Fruit fly (Drosophila melanogaster): Measurements from ENCODE around the gene mRpL22.

mRpL22 gene

DNA sequence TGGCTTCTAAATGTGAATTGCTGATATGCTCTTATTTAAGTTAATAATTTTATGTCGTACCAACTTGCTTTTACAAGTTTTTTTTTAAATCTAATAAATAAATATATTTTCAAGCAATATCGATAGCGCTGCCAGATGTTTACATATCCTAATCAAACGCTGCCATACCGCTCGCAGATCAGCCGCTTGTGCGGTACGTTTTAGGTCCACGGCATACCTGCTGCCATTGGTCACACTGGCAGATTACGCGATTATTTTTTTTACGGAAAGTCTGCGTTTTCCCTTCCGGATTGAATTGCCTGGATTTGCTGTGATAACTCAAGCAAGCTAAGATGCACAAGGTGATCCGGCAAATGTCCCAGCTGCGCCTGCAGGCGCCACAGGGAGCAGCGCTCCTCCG is at the start of gene mRpL22 (continued):
- TF ChIP-seq CG5953 (GFP tag; IDR thresholded peaks at IDR 0.05) (no peak), jigr1 (GFP tag; IDR thresholded peaks at IDR 0.05) (no peak), CG9817 (tag; optimal IDR thresholded peaks at IDR 0.05) (no peak), NfI (GFP tag; optimal IDR thresholded peaks at IDR 0.05) (no peak), twi (tag; optimal IDR thresholded peaks at IDR 0.05) (no peak), CG34422 (GFP tag; IDR thresholded peaks at IDR 0.05) (peak; percentile 20; the same call in 1 of the 3 replicates), Gsc (GFP tag; IDR thresholded peaks at IDR 0.05) (no peak), Nf-YA (GFP tag; IDR thresholded peaks at IDR 0.05) (no peak), YL-1 (GFP tag; optimal IDR thresholded peaks at IDR 0.05) (peak; percentile 21), CG17186 (GFP tag; optimal IDR thresholded peaks at IDR 0.05) (no peak), slp2 (GFP tag; optimal IDR thresholded peaks at IDR 0.05) (no peak)

DNA sequence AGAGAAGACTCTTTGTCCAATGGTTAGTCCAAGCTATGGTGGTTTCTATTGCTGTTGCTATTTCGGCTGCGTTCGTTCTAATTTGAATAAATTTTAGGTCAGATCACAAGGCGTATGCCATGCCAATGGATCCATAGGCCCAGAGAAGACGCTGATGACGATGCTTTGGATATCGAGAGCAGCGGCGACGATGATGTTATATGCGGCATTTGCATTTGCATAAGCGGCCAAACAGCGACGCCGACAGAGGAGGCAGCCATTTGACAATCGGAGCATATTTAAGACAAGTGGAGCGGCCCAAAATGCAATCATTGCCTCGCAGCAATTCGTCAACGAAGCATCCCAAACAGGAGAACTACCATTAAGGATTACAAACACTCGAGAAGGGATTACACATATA is 49.1 kb upstream of the mRpL22 start, which contains the start of gene TwdlY:
Gene TwdlY (plus strand): TSS at position 301 of the 400 bp plus-strand sequence.
- TF ChIP-seq CG17802 (tag; optimal IDR thresholded peaks at IDR 0.05) (no peak), chinmo (GFP tag; IDR thresholded peaks at IDR 0.05; ENCODE audit: partially characterized antibody) (peak; percentile 53; the same call in 1 of the 4 replicates), vvl (GFP tag; IDR thresholded peaks at IDR 0.05) (peak; percentile 53; the same call in 1 of the 2 replicates), CG16863 (GFP tag; optimal IDR thresholded peaks at IDR 0.05) (no peak), CG12769 (tag; optimal IDR thresholded peaks at IDR 0.05) (peak; percentile 6)

DNA sequence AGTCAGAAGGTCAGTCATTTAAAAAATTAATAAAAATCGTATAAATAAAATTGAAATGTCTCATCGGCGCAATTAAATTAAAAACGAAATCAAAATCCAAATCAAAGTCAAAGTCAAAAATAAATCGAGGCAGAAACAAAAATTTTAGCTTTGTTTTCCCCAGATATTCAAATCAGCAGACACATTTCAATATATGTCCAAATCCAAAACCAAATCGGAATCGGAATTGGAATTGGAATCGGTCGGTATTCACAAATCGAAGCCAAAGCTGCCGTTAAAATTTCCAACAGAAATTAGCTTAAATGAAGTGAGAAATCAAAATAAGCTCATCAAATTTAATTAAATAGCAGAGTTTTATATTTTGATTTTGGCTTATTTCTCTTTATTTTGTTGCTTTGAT is 47.6 kb upstream of the mRpL22 start:
- no peak for TF ChIP-seq unc-4 (GFP tag; IDR thresholded peaks at IDR 0.05; ENCODE audit: partially characterized antibody)
- peak; percentile 94 for TF ChIP-seq CG13894 (tag; optimal IDR thresholded peaks at IDR 0.05)

DNA sequence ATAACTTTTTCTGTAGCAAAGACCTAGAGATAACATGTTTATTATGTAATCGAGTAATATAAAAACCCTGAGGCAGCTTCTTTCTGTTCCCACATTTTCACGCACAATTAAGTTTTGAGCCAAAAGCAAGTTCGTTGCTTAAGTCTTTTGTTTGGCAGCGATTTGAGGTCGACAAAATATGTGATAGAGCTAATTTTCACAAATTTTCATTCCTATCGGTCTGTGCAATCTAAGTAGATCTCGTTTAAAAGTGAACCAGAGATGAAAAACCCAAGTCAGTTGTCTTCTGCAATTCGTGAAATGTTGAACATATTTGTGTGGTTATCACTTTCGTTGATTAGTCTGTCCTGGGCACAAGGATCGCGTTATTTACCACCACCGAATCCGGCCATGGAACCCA is 45.9 kb upstream of the mRpL22 start, which contains the start of gene TwdlZ:
Gene TwdlZ (plus strand): TSS at position 301 of the 400 bp plus-strand sequence.
- TF ChIP-seq Pdp1 (GFP tag; optimal IDR thresholded peaks at IDR 0.05) (peak in 1 of 2 experiments; percentile 17), Opbp (GFP tag; IDR thresholded peaks at IDR 0.05; ENCODE audit: partially characterized antibody) (no peak)

DNA sequence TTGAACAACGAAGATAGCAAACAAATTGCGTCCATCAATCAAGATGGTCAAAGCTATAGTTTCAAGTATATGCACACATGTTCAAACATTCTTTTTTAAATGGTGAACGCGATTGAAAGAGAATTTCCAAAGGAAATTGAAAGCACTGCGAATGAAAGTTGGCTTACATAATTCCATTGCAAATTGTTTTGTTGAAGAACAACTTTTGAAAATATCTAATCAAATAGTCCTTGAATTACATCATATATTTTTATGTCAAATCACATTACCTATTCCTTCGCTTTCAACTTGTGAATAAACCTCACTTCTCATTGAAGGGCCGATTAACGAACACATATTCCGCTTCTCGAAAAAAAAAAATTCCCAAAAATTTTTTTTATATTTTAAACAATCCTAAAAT is 43.1 kb upstream of the mRpL22 start, which contains the start of gene CG32568:
Gene CG32568 (plus strand): TSS at position 301 of the 400 bp plus-strand sequence.
- TF ChIP-seq kah (GFP tag; optimal IDR thresholded peaks at IDR 0.05) (no peak), ara (GFP tag; IDR thresholded peaks at IDR 0.05) (no peak), pita (GFP tag; optimal IDR thresholded peaks at IDR 0.05) (no peak), fd96Cb (tag; optimal IDR thresholded peaks at IDR 0.05) (no peak), CG2120 (GFP tag; optimal IDR thresholded peaks at IDR 0.05) (no peak), CG7839 (tag; optimal IDR thresholded peaks at IDR 0.05) (no peak), gfzf (GFP tag; optimal IDR thresholded peaks at IDR 0.05) (no peak), CG10209 (GFP tag; optimal IDR thresholded peaks at IDR 0.05) (no peak), NfI (GFP tag; optimal IDR thresholded peaks at IDR 0.05) (no peak), Jarid2 (GFP tag; optimal IDR thresholded peaks at IDR 0.05) (no peak), peb (GFP tag; IDR thresholded peaks at IDR 0.05) (no peak), D (optimal IDR thresholded peaks at IDR 0.05) (no peak), D (GFP tag; optimal IDR thresholded peaks at IDR 0.05) (no peak), ash1 (GFP tag; optimal IDR thresholded peaks at IDR 0.05) (no peak), sens-2 (GFP tag; IDR thresholded peaks at IDR 0.05) (no peak), Ada2b (GFP tag; IDR thresholded peaks at IDR 0.05) (no peak), pb (GFP tag; optimal IDR thresholded peaks at IDR 0.05) (no peak)

Data from whole organism, embryonic.